Fruit fly (Drosophila melanogaster) whole organism, embryonic: ENCODE measurements around the gene Hap40.

Source experiments
- CG10147 ChIP-seq: fragments of 200-800 bp; sonication (Bioruptor generic); optimal IDR thresholded peaks from 2 replicates; lab custom pipeline; 2019; ENCODE audit warnings: missing biosample characterization, mild to moderate bottlenecking, missing genetic modification characterization, moderate library complexity
- CG10267 ChIP-seq: fragments of 200-800 bp; sonication (Bioruptor generic); optimal IDR thresholded peaks from 2 replicates; lab custom pipeline; 2018; ENCODE audit warnings: missing biosample characterization, mild to moderate bottlenecking, missing genetic modification characterization, moderate library complexity
- CG10274 ChIP-seq: fragments of 200-800 bp; sonication (Bioruptor generic); optimal IDR thresholded peaks from 3 replicates; lab custom pipeline; 2017; ENCODE audit warnings: missing biosample characterization, mild to moderate bottlenecking, missing genetic modification characterization
- CG10543 ChIP-seq: fragments of 200-800 bp; sonication (Bioruptor generic); optimal IDR thresholded peaks from 3 replicates; lab custom pipeline; 2017; ENCODE audit warnings: missing biosample characterization, mild to moderate bottlenecking, missing genetic modification characterization, moderate library complexity
- CG10565 ChIP-seq: fragments of 200-800 bp; sonication (Bioruptor generic); optimal IDR thresholded peaks from 3 replicates; lab custom pipeline; 2016; ENCODE audit warnings: missing biosample characterization, mild to moderate bottlenecking, missing genetic modification characterization
- CG12236 ChIP-seq: fragments of 200-800 bp; sonication (Bioruptor generic); optimal IDR thresholded peaks from 2 replicates; lab custom pipeline; 2016; ENCODE audit warnings: missing biosample characterization, missing genetic modification characterization
- CG13296 ChIP-seq: fragments of 200-800 bp; sonication (Bioruptor generic); optimal IDR thresholded peaks from 3 replicates; lab custom pipeline; 2018; ENCODE audit warnings: missing biosample characterization, mild to moderate bottlenecking, missing genetic modification characterization
- CG13424 ChIP-seq: fragments of 200-800 bp; sonication (Bioruptor generic); optimal IDR thresholded peaks from 2 replicates; lab custom pipeline; 2019; ENCODE audit warnings: missing biosample characterization, mild to moderate bottlenecking, missing genetic modification characterization, moderate library complexity
- CG14050 ChIP-seq: fragments of 200-800 bp; sonication (Bioruptor generic); IDR thresholded peaks from 3 replicates; pipeline ENCODE4 v1.3.6; 2022; ENCODE audit warnings: missing biosample characterization, missing genetic modification characterization
- CG14710 ChIP-seq: fragments of 200-800 bp; sonication (Bioruptor generic); optimal IDR thresholded peaks from 3 replicates; lab custom pipeline; 2019; ENCODE audit warnings: missing biosample characterization, mild to moderate bottlenecking, missing genetic modification characterization, moderate library complexity
- CG15269 ChIP-seq: fragments of 200-800 bp; sonication (Bioruptor generic); optimal IDR thresholded peaks from 2 replicates; lab custom pipeline; 2018; ENCODE audit warnings: missing biosample characterization, mild to moderate bottlenecking, missing genetic modification characterization, moderate library complexity
- CG2678 ChIP-seq: fragments of 200-800 bp; sonication (Bioruptor generic); optimal IDR thresholded peaks from 3 replicates; lab custom pipeline; 2019; ENCODE audit warnings: missing biosample characterization, mild to moderate bottlenecking, missing genetic modification characterization, moderate library complexity
- CG2712 ChIP-seq: fragments of 200-800 bp; optimal IDR thresholded peaks from 3 replicates; lab custom pipeline; 2019; ENCODE audit warnings: missing biosample characterization, mild to moderate bottlenecking, missing genetic modification characterization, moderate library complexity
- CG31224 ChIP-seq: fragments of 200-800 bp; sonication (Bioruptor generic); IDR thresholded peaks from 2 replicates; pipeline ENCODE4 v1.3.6; 2022; ENCODE audit warnings: missing biosample characterization, missing genetic modification characterization
- CG31441 ChIP-seq: fragments of 200-800 bp; sonication (Bioruptor generic); IDR thresholded peaks from 2 replicates; pipeline ENCODE4 v1.3.6; 2022; ENCODE audit warnings: missing biosample characterization, missing genetic modification characterization
- CG34376 ChIP-seq: fragments of 200-800 bp; sonication (Bioruptor generic); optimal IDR thresholded peaks from 2 replicates; lab custom pipeline; 2018; ENCODE audit warnings: missing biosample characterization, mild to moderate bottlenecking, missing genetic modification characterization
- CG3847 ChIP-seq: fragments of 200-800 bp; sonication (Bioruptor generic); IDR thresholded peaks from 2 replicates; pipeline ENCODE4 v1.3.6; 2022; ENCODE audit warnings: missing biosample characterization, missing genetic modification characterization
- CG9609 ChIP-seq: fragments of 200-800 bp; sonication (Bioruptor generic); optimal IDR thresholded peaks from 3 replicates; lab custom pipeline; 2016; ENCODE audit warnings: missing biosample characterization, missing genetic modification characterization
- CTCF ChIP-seq: fragments of 200-800 bp; sonication (Bioruptor generic); optimal IDR thresholded peaks from 2 replicates; lab custom pipeline; 2017; ENCODE audit warnings: missing biosample characterization, mild to moderate bottlenecking, missing genetic modification characterization, moderate library complexity
- E2f1 ChIP-seq: fragments of 200-800 bp; sonication (Bioruptor generic); IDR thresholded peaks from 2 replicates; pipeline ENCODE4 v1.3.6; 2022; ENCODE audit warnings: missing biosample characterization, missing genetic modification characterization
- HLHmδ ChIP-seq: fragments of 200-800 bp; sonication (Bioruptor generic); optimal IDR thresholded peaks from 2 replicates; lab custom pipeline; 2018; ENCODE audit warnings: missing biosample characterization, mild to moderate bottlenecking, missing genetic modification characterization, moderate library complexity
- Lpt ChIP-seq: fragments of >200 bp; optimal IDR thresholded peaks from 2 replicates; lab custom pipeline; 2018; ENCODE audit warnings: missing biosample characterization, missing genetic modification characterization
- MBD-R2 ChIP-seq: fragments of 200-800 bp; sonication (Bioruptor generic); IDR thresholded peaks from 2 replicates; pipeline ENCODE4 v1.3.6; 2022; ENCODE audit warnings: missing biosample characterization, missing genetic modification characterization
- Myb ChIP-seq: fragments of 200-800 bp; sonication (Bioruptor generic); optimal IDR thresholded peaks from 2 replicates; lab custom pipeline; 2016; ENCODE audit warnings: missing biosample characterization, missing genetic modification characterization
- NFAT ChIP-seq: fragments of 200-800 bp; sonication (Bioruptor generic); IDR thresholded peaks from 2 replicates; pipeline ENCODE4 v1.3.6; 2022; ENCODE audit warnings: missing biosample characterization, missing genetic modification characterization
- Optix ChIP-seq: fragments of 200-800 bp; sonication (Bioruptor generic); IDR thresholded peaks from 3 replicates; pipeline ENCODE4 v1.3.6; 2022; ENCODE audit warnings: missing biosample characterization, missing genetic modification characterization
- Xbp1 ChIP-seq: fragments of 200-800 bp; sonication (Bioruptor generic); optimal IDR thresholded peaks from 3 replicates; lab custom pipeline; 2016; ENCODE audit warnings: missing biosample characterization, mild to moderate bottlenecking, missing genetic modification characterization
- ara ChIP-seq: fragments of 200-800 bp; sonication (Bioruptor generic); IDR thresholded peaks from 2 replicates; pipeline ENCODE4 v1.3.6; 2022; ENCODE audit warnings: missing biosample characterization, missing genetic modification characterization
- cad ChIP-seq: fragments of >200 bp; optimal IDR thresholded peaks from 2 replicates; lab custom pipeline; 2017; ENCODE audit warnings: missing biosample characterization, missing genetic modification characterization
- chn ChIP-seq: fragments of 200-800 bp; sonication (Bioruptor generic); optimal IDR thresholded peaks from 2 replicates; lab custom pipeline; 2016; ENCODE audit warnings: missing biosample characterization, missing genetic modification characterization
- dati ChIP-seq: fragments of 200-800 bp; sonication (Bioruptor generic); IDR thresholded peaks from 2 replicates; pipeline ENCODE4 v1.3.6; 2022; ENCODE audit warnings: missing biosample characterization, missing genetic modification characterization
- disco-r ChIP-seq: fragments of 200-800 bp; sonication (Bioruptor generic); optimal IDR thresholded peaks from 2 replicates; lab custom pipeline; 2016; ENCODE audit warnings: missing biosample characterization, missing genetic modification characterization
- esg ChIP-seq: fragments of 200-800 bp; sonication (Bioruptor generic); conservative IDR thresholded peaks from 2 replicates; pipeline ENCODE4 v1.3.6; 2022; ENCODE audit warnings: missing biosample characterization, missing genetic modification characterization
- eve ChIP-seq, 2 experiments: fragments of >200 bp; optimal IDR thresholded peaks; 2 replicates each; lab custom pipeline; 2017; ENCODE audit warnings: missing biosample characterization in 2 of 2, missing genetic modification characterization in 2 of 2
- fd96Cb ChIP-seq: fragments of 200-800 bp; sonication (Bioruptor generic); optimal IDR thresholded peaks from 2 replicates; lab custom pipeline; 2018; ENCODE audit warnings: missing biosample characterization, mild to moderate bottlenecking, missing genetic modification characterization, moderate library complexity
- grn ChIP-seq: fragments of 200-800 bp; sonication (Bioruptor generic); optimal IDR thresholded peaks from 3 replicates; lab custom pipeline; 2017; ENCODE audit warnings: missing biosample characterization, missing genetic modification characterization
- gt ChIP-seq: fragments of 200-800 bp; sonication (Bioruptor generic); IDR thresholded peaks from 2 replicates; pipeline ENCODE4 v1.3.6; 2022; ENCODE audit warnings: missing biosample characterization, missing genetic modification characterization
- hbn ChIP-seq: fragments of 200-800 bp; sonication (Bioruptor generic); IDR thresholded peaks from 2 replicates; pipeline ENCODE4 v1.3.6; 2022; ENCODE audit warnings: missing biosample characterization, missing genetic modification characterization; ENCODE audit not compliant: partially characterized antibody
- lbe ChIP-seq: fragments of 200-800 bp; sonication (Bioruptor generic); optimal IDR thresholded peaks from 2 replicates; lab custom pipeline; 2016; ENCODE audit warnings: missing biosample characterization, mild to moderate bottlenecking, missing genetic modification characterization
- lola ChIP-seq, 3 experiments: fragments of >200 bp in 2 of 3; fragments of 200-800 bp in 1 of 3; sonication (Bioruptor generic) in 1 of 3; optimal IDR thresholded peaks; 2 replicates each; lab custom pipeline; 2017 to 2019; ENCODE audit warnings: missing biosample characterization in 3 of 3, missing genetic modification characterization in 3 of 3, mild to moderate bottlenecking in 1 of 3, moderate library complexity in 1 of 3
- lov ChIP-seq, 2 experiments: fragments of 200-800 bp in 1 of 2; fragments of >200 bp in 1 of 2; sonication (Bioruptor generic) in 1 of 2; IDR thresholded peaks in 1 of 2; optimal IDR thresholded peaks in 1 of 2; 2 replicates in 1 of 2; 3 replicates in 1 of 2; pipeline versions ENCODE4 v1.3.6 to Lab custom; 2017 to 2022; ENCODE audit warnings: missing biosample characterization in 1 of 2, missing genetic modification characterization in 1 of 2
- maf-S ChIP-seq: fragments of 200-800 bp; sonication (Bioruptor generic); optimal IDR thresholded peaks from 2 replicates; lab custom pipeline; 2016; ENCODE audit warnings: missing biosample characterization, missing genetic modification characterization
- sim ChIP-seq: fragments of 200-800 bp; sonication (Bioruptor generic); IDR thresholded peaks from 2 replicates; pipeline ENCODE4 v1.3.6; 2022; ENCODE audit warnings: missing biosample characterization, missing genetic modification characterization
- slbo ChIP-seq: fragments of 200-800 bp; sonication (Bioruptor generic); IDR thresholded peaks from 2 replicates; pipeline ENCODE4 v1.3.6; 2022; ENCODE audit warnings: missing biosample characterization, missing genetic modification characterization
- slou ChIP-seq: fragments of 200-800 bp; sonication (Bioruptor generic); optimal IDR thresholded peaks from 3 replicates; lab custom pipeline; 2016; ENCODE audit warnings: missing biosample characterization, missing genetic modification characterization
- sr ChIP-seq: fragments of 200-800 bp; sonication (Bioruptor generic); IDR thresholded peaks from 3 replicates; pipeline ENCODE4 v1.3.6; 2022; ENCODE audit warnings: missing biosample characterization, missing genetic modification characterization
- tgo ChIP-seq: fragments of 200-800 bp; sonication (Bioruptor generic); IDR thresholded peaks from 3 replicates; pipeline ENCODE4 v1.3.6; 2022; ENCODE audit warnings: missing biosample characterization, missing genetic modification characterization
- trem ChIP-seq: fragments of 200-800 bp; optimal IDR thresholded peaks from 3 replicates; lab custom pipeline; 2019; ENCODE audit warnings: missing biosample characterization, mild to moderate bottlenecking, missing genetic modification characterization, moderate library complexity
- trh ChIP-seq: fragments of 200-800 bp; sonication (Bioruptor generic); optimal IDR thresholded peaks from 2 replicates; lab custom pipeline; 2016; ENCODE audit warnings: missing biosample characterization, missing genetic modification characterization
- wor ChIP-seq: fragments of 200-800 bp; sonication (Bioruptor generic); IDR thresholded peaks from 2 replicates; pipeline ENCODE4 v1.3.6; 2022; ENCODE audit warnings: missing biosample characterization, missing genetic modification characterization
- zfh1 ChIP-seq: fragments of 200-800 bp; sonication (Bioruptor generic); IDR thresholded peaks from 3 replicates; pipeline ENCODE4 v1.3.6; 2022; ENCODE audit warnings: missing biosample characterization, missing genetic modification characterization

Hap40 gene

DNA sequence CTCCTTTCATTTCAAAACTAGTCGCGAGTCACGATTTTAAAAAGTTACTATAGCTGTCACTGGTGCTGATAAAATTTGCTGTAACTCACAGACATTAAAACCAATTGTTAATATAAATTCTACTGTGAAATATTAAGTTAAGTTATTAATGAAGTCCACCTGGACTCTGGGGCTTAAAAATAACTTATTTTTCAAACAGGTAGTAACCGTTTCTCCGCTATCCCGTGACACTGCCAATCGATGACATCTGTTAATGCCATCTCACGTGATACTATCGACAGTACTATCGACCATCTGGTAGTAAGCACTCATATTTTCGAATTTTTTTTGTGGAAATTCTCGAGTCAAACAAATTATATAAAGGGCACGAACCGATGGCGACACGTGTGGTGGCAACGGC lies 30.1 kb downstream of the Hap40 start, which contains the start of the genes CG12379 and MagR (continued):
- TF ChIP-seq lov (optimal IDR thresholded peaks at IDR 0.05; lab: Kevin White, UChicago) (no peak), lov (GFP tag; IDR thresholded peaks at IDR 0.05; lab: Robert Waterston, UW) (no peak), slbo (GFP tag; lab: Robert Waterston, UW) (peak; percentile 62), CTCF (GFP tag; lab: Kevin White, UChicago) (no peak), CG10274 (peak; percentile 4), NFAT (peak; percentile 39; the same call in 1 of the 2 replicates), esg (GFP tag; lab: Robert Waterston, UW) (peak; percentile 51; the same call in 1 of the 2 replicates), CG31224 (peak; percentile 49; the same call in 1 of the 2 replicates), CG10543 (GFP tag; lab: Kevin White, UChicago) (no peak), Myb (GFP tag; lab: Kevin White, UChicago) (peak; percentile 75), CG10147 (GFP tag; lab: Kevin White, UChicago) (peak; percentile 69), HLHmδ (GFP tag; lab: Kevin White, UChicago) (no peak), ara (0 out of 2 replicates have a peak, but pooled peaks have one; percentile 38), slou (GFP tag; lab: Kevin White, UChicago) (peak; percentile 35), CG31441 (GFP tag; lab: Robert Waterston, UW) (peak; percentile 96), Xbp1 (peak; percentile 56), E2f1 (GFP tag; lab: Robert Waterston, UW) (peak; percentile 32; the same call in 1 of the 2 replicates), maf-S (GFP tag; lab: Kevin White, UChicago) (peak; percentile 29), disco-r (GFP tag; lab: Kevin White, UChicago) (peak; percentile 18), CG14050 (no peak), wor (GFP tag; lab: Robert Waterston, UW) (no peak), CG10267 (peak; percentile 52), lola (GFP tag; optimal IDR thresholded peaks at IDR 0.05; lab: Kevin White, UChicago) (peak in 1 of 3 experiments; percentile 53), tgo (GFP tag; lab: Robert Waterston, UW) (peak; percentile 42; the same call in 1 of the 3 replicates), CG15269 (no peak), CG12236 (GFP tag; lab: Kevin White, UChicago) (peak; percentile 2), trh (GFP tag; lab: Kevin White, UChicago) (no peak), CG13424 (peak; percentile 71), CG34376 (GFP tag; lab: Kevin White, UChicago) (peak; percentile 77), gt (GFP tag; lab: Robert Waterston, UW) (no peak), hbn (peak; percentile 66), lbe (GFP tag; lab: Kevin White, UChicago) (no peak), cad (no peak), Lpt (GFP tag; lab: Kevin White, UChicago) (no peak), Optix (GFP tag; lab: Robert Waterston, UW) (no peak), trem (tag; lab: Kevin White, UChicago) (peak; percentile 54), CG10565 (no peak), CG13296 (GFP tag; lab: Kevin White, UChicago) (peak; percentile 64), dati (GFP tag; lab: Robert Waterston, UW) (no peak), CG9609 (GFP tag; lab: Kevin White, UChicago) (peak; percentile 31), CG14710 (tag; lab: Kevin White, UChicago) (peak; percentile 79), eve (GFP tag; optimal IDR thresholded peaks at IDR 0.05; lab: Kevin White, UChicago) (no peak), CG2712 (tag; lab: Kevin White, UChicago) (peak; percentile 67), fd96Cb (tag; lab: Kevin White, UChicago) (peak; percentile 4), chn (GFP tag; lab: Kevin White, UChicago) (peak; percentile 56), grn (GFP tag; lab: Kevin White, UChicago) (no peak), sr (no peak), zfh1 (0 out of 3 replicates have a peak, but pooled peaks have one; percentile 6), CG3847 (peak; percentile 71), MBD-R2 (peak; percentile 48; the same call in 1 of the 2 replicates), sim (no peak), CG2678 (tag; lab: Kevin White, UChicago) (no peak)
